Worm (Caenorhabditis elegans) whole organism, L4/young adult: ENCODE results near the gene F36D3.16.
"Not testable (repeated sequence)": the region's sequence is repeated elsewhere in the genome, so short reads cannot be mapped to it uniquely, and the experiment has no call there.

Source experiments
- W03F9.2 ChIP-seq: fragments of 150-350 bp; optimal IDR thresholded peaks from 2 replicates; lab custom pipeline; 2014; ENCODE audit warnings: missing biosample characterization, missing genetic modification characterization
- dao-5 ChIP-seq: sonication (generic microtip); optimal IDR thresholded peaks from 2 replicates; lab custom pipeline; 2016; ENCODE audit warnings: missing genotype, missing genetic modification characterization, moderate library complexity, missing compliant biosample characterization
- him-1 ChIP-seq: sonication (generic microtip); optimal IDR thresholded peaks from 2 replicates; lab custom pipeline; 2016; ENCODE audit warnings: missing genotype, missing genetic modification reagents, missing genetic modification characterization, missing compliant biosample characterization

F36D3.16 gene

DNA sequence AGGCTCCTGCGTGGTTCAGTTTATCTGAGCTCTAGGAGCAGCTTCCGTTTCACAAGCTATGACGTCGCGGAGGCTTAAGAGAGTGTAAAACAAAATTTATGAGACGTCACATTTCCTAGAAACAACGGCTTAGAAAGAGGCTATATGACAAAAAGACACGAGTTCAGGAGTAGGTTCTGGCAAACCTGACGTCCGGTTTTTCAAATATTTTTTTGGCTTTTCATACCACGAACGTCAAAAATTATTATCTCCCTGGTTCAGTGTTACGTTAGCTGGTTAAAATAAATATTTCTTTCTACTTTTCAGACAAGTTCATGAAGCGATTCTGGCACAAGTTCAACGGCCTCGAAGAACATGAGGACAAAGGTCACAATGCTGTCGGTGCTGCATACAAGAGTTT is at the start of gene F36D3.16:
F36D3.16 (plus strand) TSS at position 301 of the 400 bp plus-strand sequence.
- no peak for TF ChIP-seq dao-5
- no peak for TF ChIP-seq W03F9.2
- TF ChIP-seq him-1 (tag; lab: Kevin White, UChicago): no peak

- TF ChIP-seq dao-5 (no peak), W03F9.2 (no peak), him-1 (tag; lab: Kevin White, UChicago) (no peak)
Measured at ce11 chrV:16479275-16479674, 48.6 kb upstream of the F36D3.16 start, which contains the start of gene T08G3.11. T08G3.11 (minus strand) TSS chrV:16479375.

ce11 chrV:16480919-16481630 is 46.8 kb upstream of the F36D3.16 start, which contains the start of the genes F57E7.4 and spig-6:
F57E7.4 (minus strand) TSS chrV:16481019.
spig-6 (plus strand) TSS chrV:16481580.
- no peak for TF ChIP-seq dao-5
- TF ChIP-seq him-1 (tag; lab: Kevin White, UChicago): no peak
- TF ChIP-seq W03F9.2: no peak

DNA sequence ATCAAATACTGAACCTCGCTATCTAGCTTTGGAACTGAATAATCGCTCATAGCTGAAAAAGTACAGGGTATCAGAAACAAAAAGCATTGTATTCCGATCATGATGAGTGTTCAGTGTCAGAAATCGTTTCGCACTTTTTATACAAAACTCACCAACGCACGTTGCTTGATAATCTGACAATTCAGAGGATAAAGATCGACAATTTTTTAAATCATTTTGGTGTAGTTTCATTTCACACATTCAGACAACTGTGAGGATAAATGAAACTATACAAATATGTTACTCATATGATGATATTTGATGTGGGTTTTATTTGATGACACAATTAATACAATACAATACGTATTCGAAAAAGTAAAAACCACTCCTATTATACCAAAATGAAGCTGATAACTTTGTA is 44.9 kb upstream of the F36D3.16 start, which contains the start of gene F57E7.2:
F57E7.2 (minus strand) TSS at position 101 of the 400 bp plus-strand sequence.
- TF ChIP-seq dao-5 (no peak), him-1 (tag; lab: Kevin White, UChicago) (no peak), W03F9.2 (no peak)

DNA sequence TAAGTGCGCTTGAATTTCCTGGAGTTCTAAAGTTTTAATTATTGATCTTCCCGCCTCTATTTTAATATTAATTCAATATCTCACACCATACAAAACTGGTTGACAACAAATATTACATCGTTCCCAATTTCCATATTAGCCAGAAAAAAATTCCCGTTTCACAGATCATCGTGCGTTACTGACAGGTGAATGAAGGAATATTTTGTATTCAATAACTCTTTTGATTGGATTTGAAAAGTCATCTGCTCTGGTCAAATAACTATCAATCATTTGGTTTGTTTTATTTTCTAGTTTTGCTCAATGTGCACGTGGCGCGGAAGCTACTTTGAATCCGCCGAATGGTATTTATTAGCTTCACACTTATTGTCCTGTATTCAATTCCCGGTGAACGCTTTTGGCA is 44.2 kb upstream of the F36D3.16 start, which contains the start of gene srh-139:
srh-139 (plus strand) TSS at position 301 of the 400 bp plus-strand sequence.
- TF ChIP-seq W03F9.2 (no peak), dao-5 (no peak), him-1 (tag; lab: Kevin White, UChicago) (no peak)

- TF ChIP-seq W03F9.2 (no peak), dao-5 (no peak), him-1 (tag; lab: Kevin White, UChicago) (no peak)
Measured at ce11 chrV:16487474-16487873, 40.4 kb upstream of the F36D3.16 start, which contains the start of gene Y32B12A.5. Y32B12A.5 (minus strand) TSS chrV:16487574.

DNA sequence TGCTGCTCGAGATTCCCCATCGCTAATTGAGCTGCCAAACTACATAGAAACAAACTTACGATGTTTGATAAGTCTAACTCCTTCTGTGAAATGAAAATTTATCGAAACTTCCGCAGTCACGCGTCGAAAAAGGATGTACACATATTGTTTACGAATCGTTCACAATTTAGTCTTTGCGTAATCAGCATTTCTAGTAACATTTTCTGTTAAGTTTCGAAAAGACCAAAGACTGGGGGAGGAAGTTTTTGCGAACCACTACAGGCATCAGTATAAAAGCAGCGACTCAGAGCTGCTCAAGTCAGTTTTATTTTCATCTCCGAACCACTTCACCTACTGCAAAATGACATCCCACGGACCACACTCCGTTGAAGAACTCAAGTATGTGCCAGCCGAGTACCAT is 39.7 kb upstream of the F36D3.16 start, which contains the start of gene sqst-4:
sqst-4 (plus strand) TSS at position 301 of the 400 bp plus-strand sequence.
- TF ChIP-seq W03F9.2 (no peak), dao-5 (no peak), him-1 (tag; lab: Kevin White, UChicago) (no peak)

- TF ChIP-seq him-1 (tag; lab: Kevin White, UChicago): no peak
- TF ChIP-seq W03F9.2: no peak
- no peak for TF ChIP-seq dao-5
Measured at ce11 chrV:16494359-16494758, 33.5 kb upstream of the F36D3.16 start, which contains the start of gene comt-2. comt-2 (minus strand) TSS chrV:16494489.

DNA sequence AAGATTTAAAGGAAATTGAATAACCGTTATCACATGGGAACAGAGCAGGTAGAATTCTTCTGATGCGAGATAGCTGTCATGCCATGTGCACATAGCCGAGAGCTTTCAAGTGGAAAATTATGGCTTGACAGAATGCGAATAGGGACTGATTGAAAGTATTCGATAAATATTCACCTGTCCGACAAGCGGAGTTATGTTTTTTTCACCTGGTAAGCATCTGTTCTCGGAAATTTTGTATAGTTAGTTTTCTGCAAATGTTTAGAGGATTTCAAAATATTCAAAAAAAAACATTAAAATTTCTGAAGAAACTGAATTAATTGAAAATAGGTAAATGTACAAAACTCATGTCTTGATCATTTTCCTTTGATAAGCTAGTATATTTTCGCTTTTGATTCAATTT is 30.4 kb upstream of the F36D3.16 start, which contains the start of gene srh-136:
srh-136 (minus strand) TSS at position 93 of the 400 bp plus-strand sequence.
- TF ChIP-seq dao-5: no peak
- TF ChIP-seq him-1 (tag; lab: Kevin White, UChicago): no peak
- no peak for TF ChIP-seq W03F9.2

- no peak for TF ChIP-seq dao-5
- TF ChIP-seq W03F9.2: no peak
- no peak for TF ChIP-seq him-1 (tag; lab: Kevin White, UChicago)
Measured at ce11 chrV:16499006-16499405, 28.9 kb upstream of the F36D3.16 start, which contains the start of gene F36D3.1. F36D3.1 (plus strand) TSS chrV:16499352.

- TF ChIP-seq him-1 (tag; lab: Kevin White, UChicago) (no peak), dao-5 (no peak), W03F9.2 (no peak)
Measured at ce11 chrV:16503164-16503563, 24.7 kb upstream of the F36D3.16 start, which contains the start of gene F36D3.14. F36D3.14 (minus strand) TSS chrV:16503264.

DNA sequence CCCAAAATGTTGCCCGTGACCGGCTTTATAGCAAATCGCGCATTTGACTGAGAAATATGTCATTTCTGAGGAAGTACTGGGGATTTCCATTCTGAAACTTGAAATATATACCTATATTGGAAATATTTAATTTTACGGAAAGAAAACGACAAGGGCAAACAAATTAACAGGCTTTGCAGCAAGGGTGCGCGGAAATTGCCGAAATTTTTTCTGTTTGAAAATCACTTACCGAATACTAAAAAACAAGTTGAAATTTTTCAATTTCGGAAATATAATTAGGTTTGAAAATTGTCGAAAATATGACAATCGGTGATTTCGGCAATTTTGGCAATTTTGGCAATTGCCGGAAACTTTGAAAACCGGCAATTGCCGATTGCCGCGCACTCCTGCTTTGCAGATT is 22.1 kb upstream of the F36D3.16 start, which contains the start of gene nhr-54:
nhr-54 (minus strand) TSS at position 101 of the 400 bp plus-strand sequence.
- TF ChIP-seq him-1 (tag; lab: Kevin White, UChicago): no peak
- no peak for TF ChIP-seq dao-5
- no peak for TF ChIP-seq W03F9.2

DNA sequence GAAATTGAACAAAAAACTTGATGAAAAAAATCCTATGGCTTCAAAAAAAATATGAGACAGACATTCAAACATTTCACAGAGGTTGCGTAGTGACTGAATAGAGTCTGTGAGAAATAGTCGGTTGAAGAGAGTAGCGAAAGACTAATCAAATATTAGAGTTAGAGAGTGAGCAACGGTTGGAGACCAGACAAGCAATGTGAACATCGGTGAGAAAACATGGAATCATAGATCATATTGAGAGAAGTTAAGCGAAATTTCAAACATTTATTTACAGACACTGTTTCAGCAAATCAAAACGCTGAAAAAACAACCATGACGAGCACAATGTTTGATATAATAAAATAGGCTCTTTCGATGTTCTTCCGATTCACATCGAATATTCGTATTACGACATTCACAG is 21.2 kb upstream of the F36D3.16 start:
- no peak for TF ChIP-seq dao-5
- TF ChIP-seq W03F9.2: no peak
- no peak for TF ChIP-seq him-1 (tag; lab: Kevin White, UChicago)

DNA sequence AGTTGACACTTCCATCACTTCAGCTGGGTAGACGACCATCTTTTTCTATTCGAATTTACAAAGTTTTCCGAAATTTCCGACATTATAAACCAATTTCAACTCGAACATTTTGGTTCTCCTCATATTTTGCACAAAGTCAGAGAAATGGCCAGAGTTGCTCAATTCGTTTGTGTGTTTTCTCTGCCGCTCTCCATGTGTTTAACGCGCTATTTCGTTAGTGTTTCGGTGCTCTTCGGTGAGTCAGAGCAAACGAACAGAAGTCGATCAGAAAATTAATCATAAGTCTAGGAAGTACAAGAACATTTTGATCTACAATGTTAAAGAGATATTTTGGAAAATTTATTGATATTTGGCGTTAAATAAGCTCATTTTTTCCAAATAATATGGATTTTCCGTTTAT is 19.2 kb upstream of the F36D3.16 start, which contains the start of gene srr-3:
srr-3 (minus strand) TSS at position 101 of the 400 bp plus-strand sequence.
- no peak for TF ChIP-seq W03F9.2
- TF ChIP-seq him-1 (tag; lab: Kevin White, UChicago): no peak
- no peak for TF ChIP-seq dao-5

- TF ChIP-seq dao-5; him-1 (tag; lab: Kevin White, UChicago); W03F9.2: not testable (repeated sequence)
Measured at ce11 chrV:16515140-16515539, 12.8 kb upstream of the F36D3.16 start, which contains the start of gene F36D3.5. F36D3.5 (minus strand) TSS chrV:16515240.
